Fruit fly (Drosophila melanogaster) whole organism, embryonic: ENCODE data around the gene Wdfy2.

Source experiments
- Adf1 ChIP-seq: fragments of 200-800 bp; sonication (Bioruptor generic); IDR thresholded peaks from 2 replicates; pipeline ENCODE4 v1.3.6; 2022; ENCODE audit warnings: missing biosample characterization, missing genetic modification characterization
- Atf6 ChIP-seq: fragments of 200-800 bp; sonication (Bioruptor generic); IDR thresholded peaks from 2 replicates; pipeline ENCODE4 v1.3.6; 2022; ENCODE audit warnings: missing biosample characterization, missing genetic modification characterization
- CG10959 ChIP-seq: fragments of 200-800 bp; sonication (Bioruptor generic); IDR thresholded peaks from 2 replicates; pipeline ENCODE4 v1.3.6; 2022; ENCODE audit warnings: missing biosample characterization, missing genetic modification characterization
- CG12299 ChIP-seq: fragments of 200-800 bp; sonication (Bioruptor generic); optimal IDR thresholded peaks from 2 replicates; lab custom pipeline; 2018; ENCODE audit warnings: missing biosample characterization, mild to moderate bottlenecking, missing genetic modification characterization
- CG13624 ChIP-seq: fragments of 200-800 bp; sonication (Bioruptor generic); optimal IDR thresholded peaks from 2 replicates; lab custom pipeline; 2016; ENCODE audit warnings: missing biosample characterization, missing genetic modification characterization
- CG14014 ChIP-seq: fragments of 200-800 bp; sonication (Bioruptor generic); IDR thresholded peaks from 2 replicates; pipeline ENCODE4 v1.3.6; 2022; ENCODE audit warnings: missing biosample characterization, missing genetic modification characterization
- CG14441 ChIP-seq: fragments of 200-800 bp; sonication (Bioruptor generic); IDR thresholded peaks from 2 replicates; pipeline ENCODE4 v1.3.6; 2022; ENCODE audit warnings: missing biosample characterization, missing genetic modification characterization
- CG17328 ChIP-seq: fragments of 200-800 bp; sonication (Bioruptor generic); IDR thresholded peaks from 2 replicates; pipeline ENCODE4 v1.3.6; 2022; ENCODE audit warnings: missing biosample characterization, missing genetic modification characterization
- CG17829 ChIP-seq: fragments of 200-800 bp; optimal IDR thresholded peaks from 2 replicates; lab custom pipeline; 2019; ENCODE audit warnings: missing biosample characterization, mild to moderate bottlenecking, missing genetic modification characterization, moderate library complexity
- CG18011 ChIP-seq: fragments of 200-800 bp; sonication (Bioruptor generic); optimal IDR thresholded peaks from 2 replicates; lab custom pipeline; 2017; ENCODE audit warnings: missing biosample characterization, missing genetic modification characterization, mild to moderate bottlenecking, moderate library complexity, missing genotype
- CG18619 ChIP-seq: fragments of 200-800 bp; sonication (Bioruptor generic); optimal IDR thresholded peaks from 3 replicates; lab custom pipeline; 2017; ENCODE audit warnings: missing biosample characterization, mild to moderate bottlenecking, missing genetic modification characterization
- CG30020 ChIP-seq: fragments of 200-800 bp; optimal IDR thresholded peaks from 2 replicates; lab custom pipeline; 2019; ENCODE audit warnings: missing biosample characterization, mild to moderate bottlenecking, missing genetic modification characterization, moderate library complexity
- CG3065 ChIP-seq: fragments of 200-800 bp; sonication (Bioruptor generic); optimal IDR thresholded peaks from 2 replicates; lab custom pipeline; 2016; ENCODE audit warnings: missing biosample characterization, missing genetic modification characterization
- CG31365 ChIP-seq: fragments of 200-800 bp; sonication (Bioruptor generic); optimal IDR thresholded peaks from 2 replicates; lab custom pipeline; 2018; ENCODE audit warnings: missing biosample characterization, mild to moderate bottlenecking, missing genetic modification characterization
- CG32532 ChIP-seq: fragments of 200-800 bp; sonication (Bioruptor generic); IDR thresholded peaks from 2 replicates; pipeline ENCODE4 v1.3.6; 2022; ENCODE audit warnings: missing biosample characterization, missing genetic modification characterization
- CG33213 ChIP-seq: fragments of 200-800 bp; sonication (Bioruptor generic); optimal IDR thresholded peaks from 3 replicates; lab custom pipeline; 2016; ENCODE audit warnings: missing biosample characterization, missing genetic modification characterization
- CG4282 ChIP-seq: fragments of 200-800 bp; sonication (Bioruptor generic); optimal IDR thresholded peaks from 2 replicates; lab custom pipeline; 2016; ENCODE audit warnings: missing biosample characterization, missing genetic modification characterization
- CG4730 ChIP-seq: fragments of 200-800 bp; sonication (Bioruptor generic); IDR thresholded peaks from 2 replicates; pipeline ENCODE4 v1.3.6; 2022; ENCODE audit warnings: missing biosample characterization, missing genetic modification characterization
- CG5245 ChIP-seq: fragments of 200-800 bp; sonication (Bioruptor generic); optimal IDR thresholded peaks from 3 replicates; lab custom pipeline; 2016; ENCODE audit warnings: missing biosample characterization, missing genetic modification characterization
- CG6272 ChIP-seq: fragments of 200-800 bp; sonication (Bioruptor generic); IDR thresholded peaks from 2 replicates; pipeline ENCODE4 v1.3.6; 2022; ENCODE audit warnings: missing biosample characterization, missing genetic modification characterization
- CG6765 ChIP-seq: fragments of 200-800 bp; sonication (Bioruptor generic); optimal IDR thresholded peaks from 3 replicates; lab custom pipeline; 2017; ENCODE audit warnings: missing biosample characterization, mild to moderate bottlenecking, missing genetic modification characterization
- CG8281 ChIP-seq: fragments of 200-800 bp; sonication (Bioruptor generic); optimal IDR thresholded peaks from 2 replicates; lab custom pipeline; 2018; ENCODE audit warnings: missing biosample characterization, mild to moderate bottlenecking, missing genetic modification characterization, moderate library complexity
- Camta ChIP-seq: fragments of 200-800 bp; sonication (Bioruptor generic); optimal IDR thresholded peaks from 2 replicates; lab custom pipeline; 2016; ENCODE audit warnings: missing biosample characterization, missing genetic modification characterization
- CrebB ChIP-seq: fragments of 200-800 bp; sonication (Bioruptor generic); optimal IDR thresholded peaks from 3 replicates; lab custom pipeline; 2018; ENCODE audit warnings: missing biosample characterization, mild to moderate bottlenecking, missing genetic modification characterization
- Deaf1 ChIP-seq: fragments of 200-800 bp; optimal IDR thresholded peaks from 3 replicates; lab custom pipeline; 2019; ENCODE audit warnings: missing biosample characterization, mild to moderate bottlenecking, missing genetic modification characterization, moderate library complexity
- HLHmδ ChIP-seq: fragments of 200-800 bp; sonication (Bioruptor generic); optimal IDR thresholded peaks from 2 replicates; lab custom pipeline; 2018; ENCODE audit warnings: missing biosample characterization, mild to moderate bottlenecking, missing genetic modification characterization, moderate library complexity
- Hmx ChIP-seq: fragments of 200-800 bp; sonication (Bioruptor generic); optimal IDR thresholded peaks from 2 replicates; lab custom pipeline; 2016; ENCODE audit warnings: missing biosample characterization, missing genetic modification characterization
- NC2β ChIP-seq: fragments of 200-800 bp; sonication (Bioruptor generic); optimal IDR thresholded peaks from 2 replicates; lab custom pipeline; 2016; ENCODE audit warnings: missing biosample characterization, missing genetic modification characterization
- Nf-YC ChIP-seq: fragments of 200-800 bp; optimal IDR thresholded peaks from 3 replicates; lab custom pipeline; 2019; ENCODE audit warnings: missing biosample characterization, mild to moderate bottlenecking, missing genetic modification characterization, moderate library complexity
- TFAM ChIP-seq: fragments of 200-800 bp; sonication (Bioruptor generic); optimal IDR thresholded peaks from 2 replicates; lab custom pipeline; 2017; ENCODE audit warnings: missing biosample characterization, missing genetic modification characterization, inconsistent platforms
- bab2 ChIP-seq: fragments of 200-800 bp; sonication (Bioruptor generic); optimal IDR thresholded peaks from 2 replicates; lab custom pipeline; 2016; ENCODE audit warnings: missing biosample characterization, missing genetic modification characterization
- cad ChIP-seq: fragments of >200 bp; optimal IDR thresholded peaks from 2 replicates; lab custom pipeline; 2017; ENCODE audit warnings: missing biosample characterization, missing genetic modification characterization
- chif ChIP-seq, 2 experiments: fragments of 200-800 bp; sonication (Bioruptor generic); optimal IDR thresholded peaks; 3 replicates each; lab custom pipeline; 2016; ENCODE audit warnings: missing biosample characterization in 2 of 2, missing genetic modification characterization in 2 of 2
- crol ChIP-seq: fragments of 200-800 bp; sonication (Bioruptor generic); IDR thresholded peaks from 2 replicates; pipeline ENCODE4 v1.3.6; 2022; ENCODE audit warnings: missing biosample characterization, missing genetic modification characterization
- dm ChIP-seq: fragments of 200-800 bp; sonication (Bioruptor generic); optimal IDR thresholded peaks from 3 replicates; lab custom pipeline; 2016; ENCODE audit warnings: missing biosample characterization, missing genetic modification characterization
- eve ChIP-seq, 2 experiments: fragments of >200 bp; optimal IDR thresholded peaks; 2 replicates each; lab custom pipeline; 2017; ENCODE audit warnings: missing biosample characterization in 2 of 2, missing genetic modification characterization in 2 of 2
- fd102C ChIP-seq: fragments of 200-800 bp; sonication (Bioruptor generic); optimal IDR thresholded peaks from 2 replicates; lab custom pipeline; 2018; ENCODE audit warnings: missing biosample characterization, mild to moderate bottlenecking, missing genetic modification characterization, moderate library complexity
- gce ChIP-seq: fragments of 200-800 bp; sonication (Bioruptor generic); IDR thresholded peaks from 3 replicates; pipeline ENCODE4 v1.3.6; 2022; ENCODE audit warnings: missing biosample characterization, missing genetic modification characterization
- gcm2 ChIP-seq: fragments of 200-800 bp; sonication (Bioruptor generic); optimal IDR thresholded peaks from 2 replicates; lab custom pipeline; 2016; ENCODE audit warnings: missing biosample characterization, missing genetic modification characterization
- grau ChIP-seq: fragments of 200-800 bp; optimal IDR thresholded peaks from 3 replicates; lab custom pipeline; 2019; ENCODE audit warnings: missing biosample characterization, mild to moderate bottlenecking, missing genetic modification characterization, moderate library complexity
- gsb-n ChIP-seq: fragments of 200-800 bp; sonication (Bioruptor generic); optimal IDR thresholded peaks from 3 replicates; lab custom pipeline; 2018; ENCODE audit warnings: missing biosample characterization, mild to moderate bottlenecking, missing genetic modification characterization
- odd ChIP-seq: fragments of 200-800 bp; sonication (Bioruptor generic); optimal IDR thresholded peaks from 2 replicates; lab custom pipeline; 2017; ENCODE audit warnings: missing biosample characterization, mild to moderate bottlenecking, missing genetic modification characterization
- otp ChIP-seq: fragments of 200-800 bp; sonication (Bioruptor generic); IDR thresholded peaks from 3 replicates; pipeline ENCODE4, ENCODE4 v1.3.6; 2022; ENCODE audit warnings: missing biosample characterization, missing genetic modification characterization
- pfk ChIP-seq: fragments of 200-800 bp; sonication (Bioruptor generic); optimal IDR thresholded peaks from 2 replicates; lab custom pipeline; 2018; ENCODE audit warnings: missing biosample characterization, mild to moderate bottlenecking, missing genetic modification characterization, moderate library complexity
- repo ChIP-seq: fragments of 200-800 bp; sonication (Bioruptor generic); optimal IDR thresholded peaks from 2 replicates; lab custom pipeline; 2016; ENCODE audit warnings: missing biosample characterization, missing genetic modification characterization
- slbo ChIP-seq: fragments of 200-800 bp; sonication (Bioruptor generic); IDR thresholded peaks from 2 replicates; pipeline ENCODE4 v1.3.6; 2022; ENCODE audit warnings: missing biosample characterization, missing genetic modification characterization
- slp2 ChIP-seq: fragments of 200-800 bp; sonication (Bioruptor generic); optimal IDR thresholded peaks from 2 replicates; lab custom pipeline; 2016; ENCODE audit warnings: missing biosample characterization, missing genetic modification characterization
- so ChIP-seq: fragments of 200-800 bp; sonication (Bioruptor generic); IDR thresholded peaks from 3 replicates; pipeline ENCODE4 v1.3.6; 2022; ENCODE audit warnings: missing biosample characterization, missing genetic modification characterization
- tll ChIP-seq, 2 experiments: fragments of 200-800 bp in 1 of 2; fragments of >200 bp in 1 of 2; sonication (Bioruptor generic) in 1 of 2; optimal IDR thresholded peaks; 2 replicates each; lab custom pipeline; 2017 to 2019; ENCODE audit warnings: missing biosample characterization in 2 of 2, missing genetic modification characterization in 2 of 2, mild to moderate bottlenecking in 1 of 2, moderate library complexity in 1 of 2
- toy ChIP-seq: fragments of 200-800 bp; sonication (Bioruptor generic); IDR thresholded peaks from 2 replicates; pipeline ENCODE4 v1.3.6; 2022; ENCODE audit warnings: missing biosample characterization, missing genetic modification characterization
- unpg ChIP-seq: fragments of 200-800 bp; sonication (Bioruptor generic); optimal IDR thresholded peaks from 3 replicates; lab custom pipeline; 2018; ENCODE audit warnings: missing biosample characterization, mild to moderate bottlenecking, missing genetic modification characterization, moderate library complexity
- yki ChIP-seq: fragments of >200 bp; optimal IDR thresholded peaks from 3 replicates; lab custom pipeline; 2018
- zen ChIP-seq: fragments of 200-800 bp; sonication (Bioruptor generic); optimal IDR thresholded peaks from 3 replicates; lab custom pipeline; 2018; ENCODE audit warnings: missing biosample characterization, mild to moderate bottlenecking, missing genetic modification characterization, moderate library complexity

The Wdfy2 gene

DNA sequence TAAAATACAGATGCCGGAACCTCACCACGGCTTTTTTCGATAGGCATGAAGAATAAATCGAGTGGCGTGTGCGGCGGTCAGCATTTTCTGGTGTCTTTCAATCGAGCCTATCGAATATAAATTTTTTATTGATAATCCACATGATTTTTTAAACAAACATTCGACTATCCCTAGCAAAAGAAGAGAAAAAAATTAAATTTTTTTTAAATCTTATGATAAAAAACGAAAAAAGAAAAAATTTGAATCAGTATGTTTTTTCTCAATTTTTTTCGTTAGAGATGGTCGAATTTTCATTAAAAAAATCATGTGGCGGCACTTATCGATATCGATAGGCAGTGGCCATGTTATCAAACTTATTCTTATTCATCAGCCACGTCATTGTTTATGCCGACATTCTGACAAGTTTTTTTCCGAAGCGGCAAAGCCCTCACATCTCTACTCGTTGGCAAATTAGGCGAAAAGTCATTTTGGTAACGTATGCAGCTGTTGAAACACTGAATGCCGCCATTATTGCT, 3.5 kb downstream of the Wdfy2 start, which contains the start of the genes SmB and KdelR (continued):
- no peak for TF ChIP-seq tll (GFP tag; optimal IDR thresholded peaks at IDR 0.05; lab: Kevin White, UChicago)
- TF ChIP-seq CG10959 (GFP tag; lab: Robert Waterston, UW), result no peak
- TF ChIP-seq chif (GFP tag; optimal IDR thresholded peaks at IDR 0.05; lab: Kevin White, UChicago), result no peak
- TF ChIP-seq CG14014, result no peak
- no peak for TF ChIP-seq odd (GFP tag; lab: Kevin White, UChicago)
- no peak for TF ChIP-seq CG12299
- no peak for TF ChIP-seq gcm2 (GFP tag; lab: Kevin White, UChicago)
- TF ChIP-seq toy (GFP tag; lab: Robert Waterston, UW), result no peak
- TF ChIP-seq fd102C, result no peak
- peak; percentile 57 for TF ChIP-seq gsb-n
- TF ChIP-seq unpg, result no peak
- TF ChIP-seq CG32532 (GFP tag; lab: Robert Waterston, UW), result no peak
- TF ChIP-seq TFAM (GFP tag; lab: Kevin White, UChicago), result no peak
- TF ChIP-seq Hmx, result no peak
- TF ChIP-seq zen, result peak; percentile 11
- no peak for TF ChIP-seq eve (GFP tag; optimal IDR thresholded peaks at IDR 0.05; lab: Kevin White, UChicago)
- peak; percentile 60 for TF ChIP-seq Nf-YC (tag; lab: Kevin White, UChicago)
- TF ChIP-seq so, result no peak
- TF ChIP-seq CG5245, result no peak
- TF ChIP-seq CG17328, result no peak
- no peak for TF ChIP-seq CG14441
- TF ChIP-seq CG4730 (GFP tag; lab: Robert Waterston, UW), result no peak
- no peak for TF ChIP-seq CG18011 (GFP tag; lab: Kevin White, UChicago)
- TF ChIP-seq slp2 (GFP tag; lab: Kevin White, UChicago), result no peak
- TF ChIP-seq CG18619, result no peak
- TF ChIP-seq pfk, result peak; percentile 25
- peak; percentile 18; the same call in 1 of the 2 replicates for TF ChIP-seq Adf1 (GFP tag; lab: Robert Waterston, UW)
- TF ChIP-seq CG3065 (GFP tag; lab: Kevin White, UChicago), result no peak
- TF ChIP-seq CrebB (tag; lab: Kevin White, UChicago), result peak; percentile 15
- no peak for TF ChIP-seq yki (lab: Kevin White, UChicago)
- peak; percentile 33 for TF ChIP-seq CG13624 (GFP tag; lab: Kevin White, UChicago)
- TF ChIP-seq crol (GFP tag; lab: Robert Waterston, UW), result no peak
- TF ChIP-seq CG30020 (tag; lab: Kevin White, UChicago), result peak; percentile 91
- TF ChIP-seq gce (GFP tag; lab: Robert Waterston, UW), result no peak
- TF ChIP-seq Camta (GFP tag; lab: Kevin White, UChicago), result no peak
- no peak for TF ChIP-seq CG4282 (GFP tag; lab: Kevin White, UChicago)
- no peak for TF ChIP-seq CG8281 (tag; lab: Kevin White, UChicago)
- TF ChIP-seq Deaf1, result no peak
- no peak for TF ChIP-seq cad (GFP tag; lab: Kevin White, UChicago)
- no peak for TF ChIP-seq NC2β (GFP tag; lab: Kevin White, UChicago)
- no peak for TF ChIP-seq repo
- no peak for TF ChIP-seq Atf6
- no peak for TF ChIP-seq bab2 (GFP tag; lab: Kevin White, UChicago)
- 0 out of 2 replicates have a peak, but pooled peaks have one; percentile 30 for TF ChIP-seq CG6272 (GFP tag; lab: Robert Waterston, UW)
- peak; percentile 32 for TF ChIP-seq grau
- TF ChIP-seq CG31365 (tag; lab: Kevin White, UChicago), result no peak
- peak; percentile 26; the same call in 1 of the 2 replicates for TF ChIP-seq slbo (GFP tag; lab: Robert Waterston, UW)
- TF ChIP-seq HLHmδ (GFP tag; lab: Kevin White, UChicago), result no peak
- TF ChIP-seq dm, result peak; percentile 80
- TF ChIP-seq CG17829 (tag; lab: Kevin White, UChicago), result peak; percentile 65
- TF ChIP-seq otp (GFP tag; lab: Robert Waterston, UW), result no peak
- TF ChIP-seq CG33213 (GFP tag; lab: Kevin White, UChicago), result peak; percentile 4
- TF ChIP-seq CG6765 (GFP tag; lab: Kevin White, UChicago), result no peak
